Fruit fly (Drosophila melanogaster): ENCODE results near the gene pes.

DNA sequence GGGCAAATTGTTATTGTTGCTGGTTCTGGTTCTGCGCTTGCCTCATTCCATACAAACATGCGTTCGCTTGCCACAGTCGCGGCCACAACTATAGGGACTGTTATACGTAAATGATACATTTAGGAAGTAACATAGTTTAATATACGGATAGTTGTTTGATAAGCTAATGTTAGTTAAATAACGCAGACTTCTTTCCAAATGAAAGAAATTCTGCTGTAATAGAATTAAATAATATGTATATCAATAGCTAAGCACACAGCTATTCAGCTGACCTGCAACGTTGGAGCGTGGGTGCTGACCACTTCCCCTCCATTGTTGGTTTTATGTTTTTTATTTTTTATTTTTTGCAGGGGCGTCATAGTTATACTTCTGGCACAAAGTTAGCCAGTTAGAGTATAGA is 40.8 kb upstream of the pes start:
- peak in 1 of 2 experiments; percentile 19 for TF ChIP-seq salr (GFP tag; optimal IDR thresholded peaks at IDR 0.05)
- peak; percentile 23 for TF ChIP-seq cyc (GFP tag; optimal IDR thresholded peaks at IDR 0.05)
- TF ChIP-seq CG3032 (tag; optimal IDR thresholded peaks at IDR 0.05) = peak; percentile 36
- no peak for TF ChIP-seq Met (GFP tag; optimal IDR thresholded peaks at IDR 0.05)
- TF ChIP-seq Sox15 (GFP tag; optimal IDR thresholded peaks at IDR 0.05) = peak; percentile 2
- TF ChIP-seq CG11294 (GFP tag; IDR thresholded peaks at IDR 0.05) = peak; percentile 47; the same call in 1 of the 2 replicates
- TF ChIP-seq spab (GFP tag; optimal IDR thresholded peaks at IDR 0.05) = no peak
- TF ChIP-seq CG10631 (GFP tag; optimal IDR thresholded peaks at IDR 0.05) = peak; percentile 51
- TF ChIP-seq OdsH (GFP tag; optimal IDR thresholded peaks at IDR 0.05) = peak; percentile 69
- TF ChIP-seq CG16779 (tag; optimal IDR thresholded peaks at IDR 0.05) = no peak
- peak in 1 of 2 experiments; percentile 52 for TF ChIP-seq ss (GFP tag; optimal IDR thresholded peaks at IDR 0.05)
- peak; percentile 66 for TF ChIP-seq pdm3 (GFP tag; optimal IDR thresholded peaks at IDR 0.05)
- peak; percentile 76 for TF ChIP-seq Hr4 (GFP tag; optimal IDR thresholded peaks at IDR 0.05)
- TF ChIP-seq Gug (GFP tag; IDR thresholded peaks at IDR 0.05) = peak; percentile 65

Data from whole organism, prepupa.